Worm (Caenorhabditis elegans) whole organism, L4 larva: Measurements from ENCODE around the gene lpin-1.

Experiments
- F44E2.7 ChIP-seq: fragments of 200-800 bp; sonication (Bioruptor generic); IDR thresholded peaks from 2 replicates; pipeline ENCODE4 v2.1.2; 2022; ENCODE audit warnings: missing genetic modification characterization, missing compliant biosample characterization
- F49E8.2 ChIP-seq: sonication (generic microtip); optimal IDR thresholded peaks from 2 replicates; lab custom pipeline; 2016; ENCODE audit warnings: missing compliant biosample characterization, mild to moderate bottlenecking, missing genetic modification characterization, borderline replicate concordance
- T20F7.1 ChIP-seq: fragments of 200-800 bp; sonication (Bioruptor generic); optimal IDR thresholded peaks from 2 replicates; lab custom pipeline; 2018; ENCODE audit warnings: mild to moderate bottlenecking, missing genetic modification characterization, missing compliant biosample characterization
- T26A8.4 ChIP-seq: fragments of 200-800 bp; sonication (Bioruptor generic); IDR thresholded peaks from 2 replicates; pipeline ENCODE4 v1.3.6; 2022; ENCODE audit warnings: missing genetic modification characterization, missing compliant biosample characterization
- Y105C5A.15 ChIP-seq: fragments of 200-800 bp; sonication (Bioruptor generic); IDR thresholded peaks from 2 replicates; pipeline ENCODE4 v1.3.6; 2022; ENCODE audit warnings: missing genetic modification characterization, missing compliant biosample characterization
- Y48G9A.11 ChIP-seq: fragments of 200-800 bp; sonication (Bioruptor generic); IDR thresholded peaks from 2 replicates; pipeline ENCODE4 v1.3.6; 2022; ENCODE audit warnings: missing genetic modification reagents, missing genetic modification characterization, missing compliant biosample characterization
- Y5F2A.4 ChIP-seq: fragments of 200-800 bp; sonication (Bioruptor generic); optimal IDR thresholded peaks from 2 replicates; lab custom pipeline; 2018; ENCODE audit warnings: mild to moderate bottlenecking, missing genetic modification characterization, missing compliant biosample characterization
- ZK337.2 ChIP-seq: fragments of 200-800 bp; sonication (Bioruptor generic); IDR thresholded peaks from 2 replicates; pipeline ENCODE4 v1.3.6; 2022; ENCODE audit warnings: missing genetic modification reagents, missing genetic modification characterization, missing compliant biosample characterization
- ZK546.5 ChIP-seq, 2 experiments: sonication (generic microtip); optimal IDR thresholded peaks; 2 replicates each; lab custom pipeline; 2017; ENCODE audit warnings: missing biosample characterization in 2 of 2, missing genetic modification characterization in 2 of 2
- attf-4 ChIP-seq: sonication (generic microtip); optimal IDR thresholded peaks from 3 replicates; lab custom pipeline; 2017; ENCODE audit warnings: missing biosample characterization, missing genetic modification characterization
- ceh-32 ChIP-seq: sonication (generic microtip); optimal IDR thresholded peaks from 2 replicates; lab custom pipeline; 2016; ENCODE audit warnings: mild to moderate bottlenecking, missing genetic modification characterization, missing compliant biosample characterization; ENCODE audit not compliant: poor library complexity
- ceh-44 ChIP-seq: fragments of 200-800 bp; sonication (Bioruptor generic); IDR thresholded peaks from 2 replicates; pipeline ENCODE4 v1.3.6; 2022; ENCODE audit warnings: missing genetic modification reagents, missing genetic modification characterization, missing compliant biosample characterization
- ceh-62 ChIP-seq: sonication (generic microtip); optimal IDR thresholded peaks from 2 replicates; lab custom pipeline; 2017; ENCODE audit warnings: missing biosample characterization, missing genetic modification characterization
- ceh-82 ChIP-seq: sonication (generic microtip); optimal IDR thresholded peaks from 2 replicates; lab custom pipeline; 2017; ENCODE audit warnings: missing biosample characterization, missing genetic modification characterization
- daf-12 ChIP-seq: fragments of 150-350 bp; optimal IDR thresholded peaks from 2 replicates; lab custom pipeline; 2014; ENCODE audit warnings: missing biosample characterization, missing genetic modification reagents, missing genetic modification characterization
- daf-16 ChIP-seq, 3 experiments: sonication (generic microtip); optimal IDR thresholded peaks; 2 replicates each; lab custom pipeline; 2016 to 2017; ENCODE audit warnings: missing genetic modification characterization in 3 of 3, missing genetic modification reagents in 3 of 3, mild to moderate bottlenecking in 2 of 3, missing compliant biosample characterization in 2 of 3, missing biosample characterization in 1 of 3, moderate library complexity in 1 of 3
- daf-19 ChIP-seq: fragments of 200-800 bp; sonication (Bioruptor generic); conservative IDR thresholded peaks from 2 replicates; pipeline ENCODE4 v1.3.6; 2022; ENCODE audit warnings: missing genetic modification characterization, missing compliant biosample characterization
- daf-8 ChIP-seq: fragments of 200-800 bp; sonication (Bioruptor generic); IDR thresholded peaks from 2 replicates; pipeline ENCODE4 v1.3.6; 2022; ENCODE audit warnings: missing genetic modification characterization, missing compliant biosample characterization
- duxl-1 ChIP-seq: sonication (generic microtip); optimal IDR thresholded peaks from 2 replicates; lab custom pipeline; 2016; ENCODE audit warnings: mild to moderate bottlenecking, missing genetic modification characterization, moderate library complexity, missing compliant biosample characterization; ENCODE audit not compliant: poor library complexity
- egl-43 ChIP-seq: fragments of 200-800 bp; sonication (Bioruptor generic); IDR thresholded peaks from 2 replicates; pipeline ENCODE4 v1.3.6; 2022; ENCODE audit warnings: missing genetic modification reagents, missing genetic modification characterization, missing compliant biosample characterization
- fos-1 ChIP-seq: fragments of 150-350 bp; optimal IDR thresholded peaks from 2 replicates; lab custom pipeline; 2014; ENCODE audit warnings: missing biosample characterization, missing genetic modification characterization
- gei-8 ChIP-seq: fragments of 200-800 bp; sonication (Bioruptor generic); optimal IDR thresholded peaks from 2 replicates; lab custom pipeline; 2018; ENCODE audit warnings: mild to moderate bottlenecking, missing genetic modification characterization, missing compliant biosample characterization
- hif-1 ChIP-seq, 2 experiments: sonication (generic microtip); optimal IDR thresholded peaks; 2 replicates each; lab custom pipeline; 2016 to 2017; ENCODE audit warnings: missing compliant biosample characterization in 2 of 2, missing genetic modification characterization in 2 of 2, missing genetic modification reagents in 2 of 2, missing genotype in 2 of 2, mild to moderate bottlenecking in 1 of 2
- jun-1 ChIP-seq: fragments of 150-350 bp; optimal IDR thresholded peaks from 2 replicates; lab custom pipeline; 2014; ENCODE audit warnings: missing biosample characterization, missing genetic modification reagents, missing genetic modification characterization
- lim-7 ChIP-seq: fragments of 200-800 bp; sonication (Bioruptor generic); IDR thresholded peaks from 2 replicates; pipeline ENCODE4 v1.3.6; 2022; ENCODE audit warnings: missing genetic modification characterization, missing compliant biosample characterization
- lin-1 ChIP-seq: fragments of 200-800 bp; sonication (Bioruptor generic); IDR thresholded peaks from 2 replicates; pipeline ENCODE4 v1.3.6; 2022; ENCODE audit warnings: missing genetic modification reagents, missing genetic modification characterization, missing compliant biosample characterization
- lin-13 ChIP-seq: fragments of 150-350 bp; optimal IDR thresholded peaks from 2 replicates; lab custom pipeline; 2014; ENCODE audit warnings: missing biosample characterization, missing genetic modification reagents, missing genetic modification characterization
- lin-15B ChIP-seq: fragments of 150-350 bp; sonication (generic microtip); optimal IDR thresholded peaks from 3 replicates; lab custom pipeline; 2014; ENCODE audit warnings: missing biosample characterization, missing genetic modification characterization
- lir-3 ChIP-seq: sonication (generic microtip); optimal IDR thresholded peaks from 2 replicates; lab custom pipeline; 2016; ENCODE audit warnings: mild to moderate bottlenecking, missing genetic modification characterization, missing compliant biosample characterization
- mdl-1 ChIP-seq, 2 experiments: fragments of 150-350 bp in 1 of 2; sonication (generic microtip) in 1 of 2; optimal IDR thresholded peaks; 2 replicates each; lab custom pipeline; 2014 to 2017; ENCODE audit warnings: missing biosample characterization in 2 of 2, missing genetic modification characterization in 2 of 2
- mdt-29 ChIP-seq: fragments of 200-800 bp; sonication (Bioruptor generic); IDR thresholded peaks from 2 replicates; pipeline ENCODE4 v1.3.6; 2022; ENCODE audit warnings: missing genetic modification reagents, missing genetic modification characterization, missing compliant biosample characterization
- mep-1 ChIP-seq: fragments of 150-350 bp; sonication (generic microtip); optimal IDR thresholded peaks from 3 replicates; lab custom pipeline; 2014; ENCODE audit warnings: missing biosample characterization, missing genetic modification characterization
- mxl-3 ChIP-seq: fragments of 200-800 bp; sonication (Bioruptor generic); optimal IDR thresholded peaks from 2 replicates; lab custom pipeline; 2018; ENCODE audit warnings: mild to moderate bottlenecking, missing genetic modification characterization, missing compliant biosample characterization
- nhr-102 ChIP-seq: sonication (generic microtip); optimal IDR thresholded peaks from 2 replicates; lab custom pipeline; 2016; ENCODE audit warnings: mild to moderate bottlenecking, missing genetic modification characterization, moderate library complexity, missing compliant biosample characterization
- nhr-41 ChIP-seq: fragments of 200-800 bp; sonication (Bioruptor generic); IDR thresholded peaks from 2 replicates; pipeline ENCODE4 v1.3.6; 2022; ENCODE audit warnings: missing genetic modification reagents, missing genetic modification characterization, missing compliant biosample characterization
- nhr-48 ChIP-seq: sonication (generic microtip); optimal IDR thresholded peaks from 2 replicates; lab custom pipeline; 2016; ENCODE audit warnings: mild to moderate bottlenecking, missing genetic modification characterization, missing compliant biosample characterization
- nhr-76 ChIP-seq: fragments of 150-350 bp; optimal IDR thresholded peaks from 2 replicates; lab custom pipeline; 2014; ENCODE audit warnings: missing biosample characterization, missing genetic modification characterization
- pha-4 ChIP-seq, 2 experiments: fragments of 150-350 bp in 1 of 2; fragments of 200-800 bp in 1 of 2; sonication (Bioruptor generic) in 1 of 2; IDR thresholded peaks in 1 of 2; optimal IDR thresholded peaks in 1 of 2; 2 replicates each; pipeline versions ENCODE4 v1.3.6 to Lab custom; 2014 to 2022; ENCODE audit warnings: missing genetic modification characterization in 2 of 2, missing genetic modification reagents in 2 of 2, missing biosample characterization in 1 of 2, missing compliant biosample characterization in 1 of 2
- pqm-1 ChIP-seq: sonication (generic microtip); optimal IDR thresholded peaks from 2 replicates; lab custom pipeline; 2017; ENCODE audit warnings: missing biosample characterization, missing genetic modification characterization
- sdz-12 ChIP-seq: fragments of 200-800 bp; sonication (Bioruptor generic); optimal IDR thresholded peaks from 2 replicates; lab custom pipeline; 2018; ENCODE audit warnings: mild to moderate bottlenecking, missing genetic modification characterization, missing compliant biosample characterization
- skn-1 ChIP-seq: fragments of 150-350 bp; optimal IDR thresholded peaks from 2 replicates; lab custom pipeline; 2014; ENCODE audit warnings: missing biosample characterization, missing genetic modification characterization
- snpc-4 ChIP-seq: fragments of 150-350 bp; optimal IDR thresholded peaks from 2 replicates; lab custom pipeline; 2014; ENCODE audit warnings: missing biosample characterization, missing genetic modification characterization
- spr-1 ChIP-seq: sonication (generic microtip); optimal IDR thresholded peaks from 2 replicates; lab custom pipeline; 2016; ENCODE audit warnings: mild to moderate bottlenecking, missing genetic modification characterization, missing compliant biosample characterization
- spr-3 ChIP-seq: fragments of 200-800 bp; sonication (Bioruptor generic); optimal IDR thresholded peaks from 2 replicates; lab custom pipeline; 2018; ENCODE audit warnings: mild to moderate bottlenecking, missing genetic modification characterization, missing compliant biosample characterization
- tra-1 ChIP-seq: fragments of 200-800 bp; sonication (Bioruptor generic); IDR thresholded peaks from 2 replicates; pipeline ENCODE4 v1.3.6; 2022; ENCODE audit warnings: missing genetic modification reagents, missing genetic modification characterization, missing compliant biosample characterization
- unc-130 ChIP-seq: sonication (generic microtip); optimal IDR thresholded peaks from 2 replicates; lab custom pipeline; 2016; ENCODE audit warnings: missing genetic modification reagents, missing genetic modification characterization, missing compliant biosample characterization
- unc-62 ChIP-seq, 3 experiments: fragments of 150-350 bp in 1 of 3; sonication (generic microtip); optimal IDR thresholded peaks in 2 of 3; peaks in 1 of 3; 1 replicate in 1 of 3; 2 replicates in 2 of 3; lab custom pipeline; 2014 to 2017; ENCODE audit warnings: missing biosample characterization in 3 of 3, missing genetic modification characterization in 3 of 3, missing genetic modification reagents in 3 of 3, missing genotype in 1 of 3
- ztf-11 ChIP-seq: fragments of 150-350 bp; optimal IDR thresholded peaks from 2 replicates; lab custom pipeline; 2014; ENCODE audit warnings: missing biosample characterization, missing genetic modification characterization

The lpin-1 gene

ce11 chrV:13649730-13650349, 4.1 kb downstream of the lpin-1 start, which contains the start of gene H37A05.4 (continued):
- TF ChIP-seq lin-1 (GFP tag; lab: Robert Waterston, UW) (0 out of 2 replicates have a peak, but pooled peaks have one; percentile 22), ZK546.5 (tag; optimal IDR thresholded peaks at IDR 0.05; lab: Kevin White, UChicago) (no peak), skn-1 (tag; lab: Kevin White, UChicago) (no peak), lir-3 (tag; lab: Kevin White, UChicago) (no peak), ceh-32 (no peak), T26A8.4 (GFP tag; lab: Robert Waterston, UW) (peak; percentile 50; the same call in 1 of the 2 replicates), daf-16 (GFP tag; optimal IDR thresholded peaks at IDR 0.05; lab: Kevin White, UChicago) (no peak), daf-16 (tag; optimal IDR thresholded peaks at IDR 0.05; lab: Kevin White, UChicago) (no peak), daf-19 (GFP tag; lab: Robert Waterston, UW) (no peak), egl-43 (GFP tag; lab: Robert Waterston, UW) (0 out of 2 replicates have a peak, but pooled peaks have one; percentile 35), hif-1 (tag; optimal IDR thresholded peaks at IDR 0.05; lab: Kevin White, UChicago) (peak in 1 of 2 experiments; percentile 26), pqm-1 (tag; lab: Kevin White, UChicago) (no peak), lim-7 (GFP tag; lab: Robert Waterston, UW) (no peak), ZK337.2 (no peak), fos-1 (tag; lab: Kevin White, UChicago) (no peak), ceh-62 (no peak), attf-4 (tag; lab: Kevin White, UChicago) (no peak), daf-8 (GFP tag; lab: Robert Waterston, UW) (no peak), nhr-102 (tag; lab: Kevin White, UChicago) (peak; percentile 88), daf-12 (tag; lab: Kevin White, UChicago) (no peak), snpc-4 (tag; lab: Kevin White, UChicago) (no peak), pha-4 (GFP tag; IDR thresholded peaks at IDR 0.05; lab: Robert Waterston, UW) (peak; percentile 51; the same call in 1 of the 2 replicates), pha-4 (tag; optimal IDR thresholded peaks at IDR 0.05; lab: Kevin White, UChicago) (no peak), tra-1 (GFP tag; lab: Robert Waterston, UW) (no peak), lin-13 (GFP tag; lab: Kevin White, UChicago) (no peak), Y105C5A.15 (GFP tag; lab: Robert Waterston, UW) (peak; percentile 81), nhr-48 (tag; lab: Kevin White, UChicago) (peak; percentile 23), gei-8 (GFP tag; lab: Kevin White, UChicago) (peak; percentile 84), unc-62 (GFP tag; optimal IDR thresholded peaks at IDR 0.05 in 1 of 2; lab: Kevin White, UChicago) (peak in 1 of 2 experiments; percentile 56), unc-62 (tag; optimal IDR thresholded peaks at IDR 0.05; lab: Kevin White, UChicago) (no peak), F44E2.7 (GFP tag; lab: Robert Waterston, UW) (no peak), T20F7.1 (GFP tag; lab: Kevin White, UChicago) (no peak), ceh-82 (tag; lab: Kevin White, UChicago) (no peak), nhr-41 (peak; percentile 16; the same call in 1 of the 2 replicates), ceh-44 (no peak), spr-3 (GFP tag; lab: Kevin White, UChicago) (peak; percentile 6), sdz-12 (GFP tag; lab: Kevin White, UChicago) (peak; percentile 64), mxl-3 (peak; percentile 5), mdt-29 (GFP tag; lab: Robert Waterston, UW) (peak; percentile 18; the same call in 1 of the 2 replicates), ztf-11 (tag; lab: Kevin White, UChicago) (no peak), jun-1 (tag; lab: Kevin White, UChicago) (no peak), Y48G9A.11 (GFP tag; lab: Robert Waterston, UW) (peak; percentile 50; the same call in 1 of the 2 replicates), mep-1 (tag; lab: Kevin White, UChicago) (peak; percentile 91), F49E8.2 (tag; lab: Kevin White, UChicago) (no peak), Y5F2A.4 (GFP tag; lab: Kevin White, UChicago) (peak; percentile 39), lin-15B (tag; lab: Kevin White, UChicago) (no peak), unc-130 (GFP tag; lab: Kevin White, UChicago) (no peak), nhr-76 (no peak), mdl-1 (tag; optimal IDR thresholded peaks at IDR 0.05; lab: Kevin White, UChicago) (no peak), duxl-1 (tag; lab: Kevin White, UChicago) (peak; percentile 84), spr-1 (tag; lab: Kevin White, UChicago) (peak; percentile 8)
